Worm (Caenorhabditis elegans): ENCODE results near the gene oac-4.

Gene oac-4

ce11 chrII:3832383-3832782 lies 3.4 kb downstream of the oac-4 start, which contains the start of gene F54D10.9:
Gene F54D10.9 (minus strand): TSS chrII:3832483.
- TF ChIP-seq F26F4.8 (GFP tag; conservative IDR thresholded peaks at IDR 0.05) (no peak), aha-1 (tag) (no peak), ama-1 (optimal IDR thresholded peaks at IDR 0.05) (no peak), mdl-1 (tag; optimal IDR thresholded peaks at IDR 0.05) (no peak), lin-29 (GFP tag; IDR thresholded peaks at IDR 0.05) (no peak), nhr-102 (tag; optimal IDR thresholded peaks at IDR 0.05) (no peak), nhr-10 (tag; optimal IDR thresholded peaks at IDR 0.05) (no peak), dpl-1 (GFP tag; optimal IDR thresholded peaks at IDR 0.05) (no peak)

ce11 chrII:3829623-3830022 lies 6.2 kb downstream of the oac-4 start:
- TF ChIP-seq unc-62 (GFP tag; optimal IDR thresholded peaks at IDR 0.05 in 1 of 2), result peak in 1 of 2 experiments; percentile 93
- no peak for TF ChIP-seq unc-62 (tag; optimal IDR thresholded peaks at IDR 0.05)
- no peak for TF ChIP-seq F26F4.8 (GFP tag; conservative IDR thresholded peaks at IDR 0.05)

ce11 chrII:3827801-3828200 lies 8.0 kb downstream of the oac-4 start, which contains the start of gene F54D10.8:
Gene F54D10.8 (minus strand): TSS chrII:3827901.
- TF ChIP-seq aha-1 (tag) (peak; percentile 88), attf-4 (tag; optimal IDR thresholded peaks at IDR 0.05) (no peak), nhr-25 (tag; optimal IDR thresholded peaks at IDR 0.05; ENCODE audit: borderline replicate concordance, insufficient read depth) (no peak)

DNA sequence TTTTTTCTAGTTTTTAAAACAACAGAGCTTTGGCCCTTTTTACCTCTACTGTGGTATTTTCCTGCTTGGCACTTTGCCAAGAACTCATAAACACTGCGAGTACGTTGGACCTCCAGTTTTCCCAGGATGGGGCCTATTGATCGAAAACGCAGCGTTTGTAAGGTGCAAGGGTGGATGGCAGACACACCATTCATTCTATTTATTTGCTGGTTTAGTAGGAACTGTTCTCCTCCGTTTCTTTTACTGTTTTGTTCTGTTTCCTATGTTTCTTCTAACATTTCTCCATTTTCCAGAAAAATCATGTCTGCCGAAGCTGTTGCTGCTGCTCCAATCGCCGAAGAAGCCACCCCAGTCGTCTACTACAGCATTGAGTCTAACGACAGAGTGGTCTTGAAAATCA lies 12.0 kb downstream of the oac-4 start, which contains the start of gene skr-15:
TSS of gene skr-15 (plus strand) at position 301 of the 400 bp plus-strand sequence.
- TF ChIP-seq ceh-62 (tag; optimal IDR thresholded peaks at IDR 0.05) (no peak), nhr-41 (GFP tag; IDR thresholded peaks at IDR 0.05) (no peak), nhr-76 (tag; optimal IDR thresholded peaks at IDR 0.05) (no peak), zag-1 (tag; optimal IDR thresholded peaks at IDR 0.05) (no peak)

- TF ChIP-seq fkh-10 (GFP tag; optimal IDR thresholded peaks at IDR 0.05) (no peak), aly-2 (tag; optimal IDR thresholded peaks at IDR 0.05) (no peak), ztf-11 (tag; optimal IDR thresholded peaks at IDR 0.05) (no peak), hlh-11 (tag; optimal IDR thresholded peaks at IDR 0.05) (no peak), nhr-111 (GFP tag; optimal IDR thresholded peaks at IDR 0.05) (no peak), pqm-1 (tag; optimal IDR thresholded peaks at IDR 0.05) (no peak), egl-27 (tag; optimal IDR thresholded peaks at IDR 0.05) (no peak), attf-4 (tag; optimal IDR thresholded peaks at IDR 0.05) (no peak), Y48G9A.11 (GFP tag; IDR thresholded peaks at IDR 0.05) (no peak), lin-13 (GFP tag; optimal IDR thresholded peaks at IDR 0.05) (no peak), madf-5 (GFP tag; IDR thresholded peaks at IDR 0.05) (no peak), unc-62 (GFP tag; optimal IDR thresholded peaks at IDR 0.05 in 1 of 2) (no peak), unc-62 (tag; optimal IDR thresholded peaks at IDR 0.05) (no peak), cey-2 (tag; optimal IDR thresholded peaks at IDR 0.05; ENCODE audit: borderline replicate concordance, insufficient read depth) (no peak)
Observed at ce11 chrII:3821248-3821647, 14.6 kb downstream of the oac-4 start, which contains the start of gene F54D10.7. Gene F54D10.7 (minus strand): TSS chrII:3821296.

DNA sequence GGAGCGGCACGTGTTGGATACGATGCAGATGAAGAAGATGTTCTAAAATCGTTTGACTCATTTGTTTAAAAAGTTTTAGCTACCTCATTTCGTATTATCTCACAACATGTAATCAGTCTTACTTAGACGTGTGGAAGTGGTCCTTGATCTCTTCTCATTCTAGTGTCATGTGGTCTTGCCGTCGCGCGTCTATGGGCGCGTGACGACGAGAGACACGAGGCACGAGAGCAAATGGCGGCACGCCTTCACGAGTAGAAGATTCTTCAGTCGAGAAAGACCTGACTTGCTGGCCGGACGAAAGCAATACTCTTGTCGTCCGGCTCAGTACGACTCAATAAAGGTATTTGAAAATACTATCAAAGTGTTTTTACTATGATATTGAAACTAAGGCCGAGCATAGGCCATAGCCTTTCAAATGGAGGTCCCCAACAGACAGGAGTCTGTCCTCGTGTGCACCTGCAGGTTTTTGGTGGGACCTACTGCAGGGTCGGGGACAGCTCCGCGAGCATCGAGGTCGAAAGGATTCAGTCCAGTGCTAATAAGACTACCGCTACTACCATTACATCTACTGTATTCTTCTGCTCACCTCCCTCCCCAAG lies 19.5 kb downstream of the oac-4 start, which contains the start of gene fbxa-24:
TSS of gene fbxa-24 (plus strand) at position 276 of the 599 bp plus-strand sequence.
- peak; percentile 7 for TF ChIP-seq mxl-3 (GFP tag; optimal IDR thresholded peaks at IDR 0.05)
- peak; percentile 98 for TF ChIP-seq aha-1 (tag)
- 0 out of 2 replicates have a peak, but pooled peaks have one; percentile 26 for TF ChIP-seq egl-43 (GFP tag; IDR thresholded peaks at IDR 0.05)
- TF ChIP-seq set-16 (GFP tag; IDR thresholded peaks at IDR 0.05), result peak; percentile 32; the same call in 1 of the 2 replicates
- 0 out of 2 replicates have a peak, but pooled peaks have one; percentile 17 for TF ChIP-seq hmg-1.1 (GFP tag; IDR thresholded peaks at IDR 0.05)

Measured in whole organism, L4 larva.